Fruit fly (Drosophila melanogaster) whole organism, wandering third instar larva: ENCODE results near the gene FoxL1.

ENCODE experiments used
- Dfd ChIP-seq: fragments of >200 bp; optimal IDR thresholded peaks from 2 replicates; lab custom pipeline; 2017; ENCODE audit warnings: missing biosample characterization, missing genetic modification characterization
- Dif ChIP-seq: fragments of 200-275, 200-300 bp; sonication (Bioruptor generic); optimal IDR thresholded peaks from 2 replicates; lab custom pipeline; 2018; ENCODE audit warnings: missing biosample characterization, missing genetic modification characterization; ENCODE audit not compliant: partially characterized antibody
- HLH106 ChIP-seq: fragments of 200-800 bp; optimal IDR thresholded peaks from 3 replicates; lab custom pipeline; 2019; ENCODE audit warnings: missing biosample characterization, mild to moderate bottlenecking, missing genetic modification characterization, moderate library complexity
- Hr83 ChIP-seq: fragments of 200-300 bp; sonication (Bioruptor generic); optimal IDR thresholded peaks from 2 replicates; lab custom pipeline; 2016; ENCODE audit warnings: missing biosample characterization, mild to moderate bottlenecking, missing genetic modification characterization, moderate library complexity; ENCODE audit not compliant: poor library complexity, severe bottlenecking
- lola ChIP-seq: fragments of >200 bp; optimal IDR thresholded peaks from 2 replicates; lab custom pipeline; 2017; ENCODE audit warnings: missing biosample characterization, missing genetic modification characterization
- psq ChIP-seq: fragments of 200-800 bp; sonication (Bioruptor generic); optimal IDR thresholded peaks from 3 replicates; lab custom pipeline; 2017; ENCODE audit warnings: missing biosample characterization, mild to moderate bottlenecking, missing genetic modification characterization, moderate library complexity

- TF ChIP-seq HLH106 (tag; lab: Kevin White, UChicago) (no peak), psq (no peak), Hr83 (GFP tag; lab: Kevin White, UChicago) (no peak), lola (GFP tag; lab: Kevin White, UChicago) (no peak), Dfd (GFP tag; lab: Kevin White, UChicago) (no peak), Dif (GFP tag; lab: Kevin White, UChicago) (no peak)
Observed at dm6 chr3L:4055438-4055962, 36.8 kb downstream of the FoxL1 start.
